Worm (Caenorhabditis elegans) whole organism, L4 larva: Measurements from ENCODE around the gene C56A3.4.
A peak's percentile ranks its signal among the peaks of the same experiment; 100 is the strongest.

Source experiments
- F44E2.7 ChIP-seq: fragments of 200-800 bp; sonication (Bioruptor generic); IDR thresholded peaks from 2 replicates; pipeline ENCODE4 v2.1.2; 2022; ENCODE audit warnings: missing genetic modification characterization, missing compliant biosample characterization
- T20F7.1 ChIP-seq: fragments of 200-800 bp; sonication (Bioruptor generic); optimal IDR thresholded peaks from 2 replicates; lab custom pipeline; 2018; ENCODE audit warnings: mild to moderate bottlenecking, missing genetic modification characterization, missing compliant biosample characterization
- Y105C5A.15 ChIP-seq: fragments of 200-800 bp; sonication (Bioruptor generic); IDR thresholded peaks from 2 replicates; pipeline ENCODE4 v1.3.6; 2022; ENCODE audit warnings: missing genetic modification characterization, missing compliant biosample characterization
- Y5F2A.4 ChIP-seq: fragments of 200-800 bp; sonication (Bioruptor generic); optimal IDR thresholded peaks from 2 replicates; lab custom pipeline; 2018; ENCODE audit warnings: mild to moderate bottlenecking, missing genetic modification characterization, missing compliant biosample characterization
- Y75B8A.6 ChIP-seq: fragments of 200-800 bp; sonication (Bioruptor generic); IDR thresholded peaks from 2 replicates; pipeline ENCODE4 v1.3.6; 2022; ENCODE audit warnings: missing genetic modification reagents, missing genetic modification characterization, missing compliant biosample characterization
- ZK546.5 ChIP-seq, 2 experiments: sonication (generic microtip); optimal IDR thresholded peaks; 2 replicates each; lab custom pipeline; 2017; ENCODE audit warnings: missing biosample characterization in 2 of 2, missing genetic modification characterization in 2 of 2
- attf-4 ChIP-seq: sonication (generic microtip); optimal IDR thresholded peaks from 3 replicates; lab custom pipeline; 2017; ENCODE audit warnings: missing biosample characterization, missing genetic modification characterization
- ceh-62 ChIP-seq: sonication (generic microtip); optimal IDR thresholded peaks from 2 replicates; lab custom pipeline; 2017; ENCODE audit warnings: missing biosample characterization, missing genetic modification characterization
- ceh-82 ChIP-seq: sonication (generic microtip); optimal IDR thresholded peaks from 2 replicates; lab custom pipeline; 2017; ENCODE audit warnings: missing biosample characterization, missing genetic modification characterization
- cey-2 ChIP-seq: sonication (generic microtip); optimal IDR thresholded peaks from 3 replicates; lab custom pipeline; 2017; ENCODE audit warnings: missing genetic modification characterization, mild to moderate bottlenecking, missing compliant biosample characterization, antibody characterized with exemption, borderline replicate concordance; ENCODE audit not compliant: insufficient read depth
- ctbp-1 ChIP-seq: fragments of 200-800 bp; sonication (Bioruptor generic); IDR thresholded peaks from 2 replicates; pipeline ENCODE4 v1.3.6; 2022; ENCODE audit warnings: missing genetic modification reagents, missing genetic modification characterization, missing compliant biosample characterization
- daf-16 ChIP-seq, 3 experiments: sonication (generic microtip); optimal IDR thresholded peaks; 2 replicates each; lab custom pipeline; 2016 to 2017; ENCODE audit warnings: missing genetic modification characterization in 3 of 3, missing genetic modification reagents in 3 of 3, mild to moderate bottlenecking in 2 of 3, missing compliant biosample characterization in 2 of 3, missing biosample characterization in 1 of 3, moderate library complexity in 1 of 3
- daf-19 ChIP-seq: fragments of 200-800 bp; sonication (Bioruptor generic); conservative IDR thresholded peaks from 2 replicates; pipeline ENCODE4 v1.3.6; 2022; ENCODE audit warnings: missing genetic modification characterization, missing compliant biosample characterization
- dmd-6 ChIP-seq: fragments of 200-800 bp; sonication (Bioruptor generic); IDR thresholded peaks from 2 replicates; pipeline ENCODE4 v1.3.6; 2022; ENCODE audit warnings: missing genetic modification reagents, missing genetic modification characterization, missing compliant biosample characterization
- dmd-9 ChIP-seq: fragments of 200-800 bp; sonication (Bioruptor generic); IDR thresholded peaks from 2 replicates; pipeline ENCODE4 v1.3.6; 2022; ENCODE audit warnings: missing genetic modification reagents, missing genetic modification characterization, missing compliant biosample characterization
- dpl-1 ChIP-seq: fragments of 150-350 bp; optimal IDR thresholded peaks from 2 replicates; lab custom pipeline; 2014; ENCODE audit warnings: missing biosample characterization, missing genetic modification reagents, missing genetic modification characterization
- dve-1 ChIP-seq: sonication (generic microtip); optimal IDR thresholded peaks from 2 replicates; lab custom pipeline; 2017; ENCODE audit warnings: antibody characterized with exemption, mild to moderate bottlenecking, missing genetic modification characterization, missing compliant biosample characterization; ENCODE audit not compliant: insufficient read depth
- fos-1 ChIP-seq: fragments of 150-350 bp; optimal IDR thresholded peaks from 2 replicates; lab custom pipeline; 2014; ENCODE audit warnings: missing biosample characterization, missing genetic modification characterization
- hif-1 ChIP-seq, 2 experiments: sonication (generic microtip); optimal IDR thresholded peaks; 2 replicates each; lab custom pipeline; 2016 to 2017; ENCODE audit warnings: missing compliant biosample characterization in 2 of 2, missing genetic modification characterization in 2 of 2, missing genetic modification reagents in 2 of 2, missing genotype in 2 of 2, mild to moderate bottlenecking in 1 of 2
- hlh-11 ChIP-seq: fragments of 200-800 bp; sonication (Bioruptor generic); optimal IDR thresholded peaks from 2 replicates; lab custom pipeline; 2018; ENCODE audit warnings: mild to moderate bottlenecking, missing genetic modification characterization, missing compliant biosample characterization
- lin-13 ChIP-seq: fragments of 150-350 bp; optimal IDR thresholded peaks from 2 replicates; lab custom pipeline; 2014; ENCODE audit warnings: missing biosample characterization, missing genetic modification reagents, missing genetic modification characterization
- lin-15B ChIP-seq: fragments of 150-350 bp; sonication (generic microtip); optimal IDR thresholded peaks from 3 replicates; lab custom pipeline; 2014; ENCODE audit warnings: missing biosample characterization, missing genetic modification characterization
- lir-3 ChIP-seq: sonication (generic microtip); optimal IDR thresholded peaks from 2 replicates; lab custom pipeline; 2016; ENCODE audit warnings: mild to moderate bottlenecking, missing genetic modification characterization, missing compliant biosample characterization
- lsy-2 ChIP-seq, 2 experiments: fragments of 150-350 bp in 1 of 2; sonication (generic microtip) in 1 of 2; optimal IDR thresholded peaks; 2 replicates each; lab custom pipeline; 2014 to 2017; ENCODE audit warnings: missing biosample characterization in 2 of 2, missing genetic modification characterization in 2 of 2
- madf-9 ChIP-seq: fragments of 200-800 bp; sonication (Bioruptor generic); conservative IDR thresholded peaks from 2 replicates; pipeline ENCODE4 v1.3.6; 2022; ENCODE audit warnings: missing genetic modification reagents, missing genetic modification characterization, missing compliant biosample characterization
- mdl-1 ChIP-seq, 2 experiments: fragments of 150-350 bp in 1 of 2; sonication (generic microtip) in 1 of 2; optimal IDR thresholded peaks; 2 replicates each; lab custom pipeline; 2014 to 2017; ENCODE audit warnings: missing biosample characterization in 2 of 2, missing genetic modification characterization in 2 of 2
- mxl-3 ChIP-seq: fragments of 200-800 bp; sonication (Bioruptor generic); optimal IDR thresholded peaks from 2 replicates; lab custom pipeline; 2018; ENCODE audit warnings: mild to moderate bottlenecking, missing genetic modification characterization, missing compliant biosample characterization
- nhr-10 ChIP-seq: fragments of 150-350 bp; optimal IDR thresholded peaks from 2 replicates; lab custom pipeline; 2014; ENCODE audit warnings: missing biosample characterization, missing genetic modification characterization
- nhr-11 ChIP-seq: fragments of 150-350 bp; optimal IDR thresholded peaks from 2 replicates; lab custom pipeline; 2014; ENCODE audit warnings: missing biosample characterization, missing genetic modification characterization
- nhr-111 ChIP-seq: fragments of 200-800 bp; sonication (Bioruptor generic); optimal IDR thresholded peaks from 2 replicates; lab custom pipeline; 2018; ENCODE audit warnings: mild to moderate bottlenecking, missing genetic modification characterization, missing compliant biosample characterization
- nhr-237 ChIP-seq: sonication (generic microtip); optimal IDR thresholded peaks from 2 replicates; lab custom pipeline; 2017; ENCODE audit warnings: missing biosample characterization, missing genetic modification characterization
- nhr-28 ChIP-seq: fragments of 150-350 bp; optimal IDR thresholded peaks from 2 replicates; lab custom pipeline; 2014; ENCODE audit warnings: missing biosample characterization, missing genetic modification characterization
- nhr-41 ChIP-seq: fragments of 200-800 bp; sonication (Bioruptor generic); IDR thresholded peaks from 2 replicates; pipeline ENCODE4 v1.3.6; 2022; ENCODE audit warnings: missing genetic modification reagents, missing genetic modification characterization, missing compliant biosample characterization
- nhr-6 ChIP-seq: fragments of 150-350 bp; optimal IDR thresholded peaks from 2 replicates; lab custom pipeline; 2014; ENCODE audit warnings: missing biosample characterization, missing genetic modification characterization
- nhr-77 ChIP-seq: fragments of 150-350 bp; optimal IDR thresholded peaks from 2 replicates; lab custom pipeline; 2014; ENCODE audit warnings: missing biosample characterization, missing genetic modification characterization
- php-3 ChIP-seq: fragments of 200-800 bp; sonication (Bioruptor generic); IDR thresholded peaks from 2 replicates; pipeline ENCODE4 v1.3.6; 2022; ENCODE audit warnings: missing genetic modification reagents, missing genetic modification characterization, missing compliant biosample characterization
- pqm-1 ChIP-seq: sonication (generic microtip); optimal IDR thresholded peaks from 2 replicates; lab custom pipeline; 2017; ENCODE audit warnings: missing biosample characterization, missing genetic modification characterization
- skn-1 ChIP-seq: fragments of 150-350 bp; optimal IDR thresholded peaks from 2 replicates; lab custom pipeline; 2014; ENCODE audit warnings: missing biosample characterization, missing genetic modification characterization
- snpc-1.2 ChIP-seq: fragments of 200-800 bp; sonication (Bioruptor generic); IDR thresholded peaks from 2 replicates; pipeline ENCODE4 v1.3.6; 2022; ENCODE audit warnings: missing genetic modification reagents, missing genetic modification characterization, missing compliant biosample characterization
- spr-3 ChIP-seq: fragments of 200-800 bp; sonication (Bioruptor generic); optimal IDR thresholded peaks from 2 replicates; lab custom pipeline; 2018; ENCODE audit warnings: mild to moderate bottlenecking, missing genetic modification characterization, missing compliant biosample characterization
- unc-39 ChIP-seq: sonication (generic microtip); optimal IDR thresholded peaks from 2 replicates; lab custom pipeline; 2017; ENCODE audit warnings: missing biosample characterization, missing genetic modification characterization
- unc-62 ChIP-seq, 3 experiments: fragments of 150-350 bp in 1 of 3; sonication (generic microtip); optimal IDR thresholded peaks in 2 of 3; peaks in 1 of 3; 1 replicate in 1 of 3; 2 replicates in 2 of 3; lab custom pipeline; 2014 to 2017; ENCODE audit warnings: missing biosample characterization in 3 of 3, missing genetic modification characterization in 3 of 3, missing genetic modification reagents in 3 of 3, missing genotype in 1 of 3
- zag-1 ChIP-seq: fragments of 150-350 bp; optimal IDR thresholded peaks from 2 replicates; lab custom pipeline; 2014; ENCODE audit warnings: missing biosample characterization, missing genetic modification characterization
- zfp-2 ChIP-seq: sonication (generic microtip); optimal IDR thresholded peaks from 2 replicates; lab custom pipeline; 2016; ENCODE audit warnings: mild to moderate bottlenecking, missing genetic modification characterization, missing compliant biosample characterization
- zip-2 ChIP-seq: fragments of 150-350 bp; optimal IDR thresholded peaks from 2 replicates; lab custom pipeline; 2014; ENCODE audit warnings: missing biosample characterization, missing genetic modification characterization
- ztf-11 ChIP-seq: fragments of 150-350 bp; optimal IDR thresholded peaks from 2 replicates; lab custom pipeline; 2014; ENCODE audit warnings: missing biosample characterization, missing genetic modification characterization
- ztf-7 ChIP-seq: fragments of 150-350 bp; optimal IDR thresholded peaks from 2 replicates; lab custom pipeline; 2014; ENCODE audit warnings: missing biosample characterization, missing genetic modification characterization

Gene C56A3.4

ce11 chrV:13536058-13536579, 15.4 kb downstream of the C56A3.4 start, which contains the start of gene frpr-5:
TSS of gene frpr-5 (minus strand) at chrV:13536108.
- TF ChIP-seq nhr-41 (GFP tag; lab: Robert Waterston, UW) (no peak), F44E2.7 (GFP tag; lab: Robert Waterston, UW) (no peak), Y75B8A.6 (GFP tag; lab: Robert Waterston, UW) (no peak), unc-62 (GFP tag; optimal IDR thresholded peaks at IDR 0.05 in 1 of 2; lab: Kevin White, UChicago) (no peak), unc-62 (tag; optimal IDR thresholded peaks at IDR 0.05; lab: Kevin White, UChicago) (no peak), T20F7.1 (no peak), skn-1 (no peak), mxl-3 (GFP tag; lab: Kevin White, UChicago) (no peak), ztf-7 (tag; lab: Kevin White, UChicago) (no peak)

- TF ChIP-seq nhr-237 (no peak), Y75B8A.6 (GFP tag; lab: Robert Waterston, UW) (no peak), ceh-82 (tag; lab: Kevin White, UChicago) (no peak), unc-39 (tag; lab: Kevin White, UChicago) (no peak), nhr-28 (tag; lab: Kevin White, UChicago) (peak; percentile 21), fos-1 (tag; lab: Kevin White, UChicago) (no peak), dmd-9 (no peak), attf-4 (no peak), dve-1 (tag; lab: Kevin White, UChicago) (peak; percentile 46), Y5F2A.4 (GFP tag; lab: Kevin White, UChicago) (no peak), mdl-1 (tag; optimal IDR thresholded peaks at IDR 0.05; lab: Kevin White, UChicago) (no peak), nhr-41 (GFP tag; lab: Robert Waterston, UW) (no peak), cey-2 (no peak), hlh-11 (tag; lab: Kevin White, UChicago) (no peak), Y105C5A.15 (GFP tag; lab: Robert Waterston, UW) (no peak), ztf-11 (tag; lab: Kevin White, UChicago) (no peak), zfp-2 (tag; lab: Kevin White, UChicago) (no peak), daf-16 (GFP tag; optimal IDR thresholded peaks at IDR 0.05; lab: Kevin White, UChicago) (no peak), daf-16 (tag; optimal IDR thresholded peaks at IDR 0.05; lab: Kevin White, UChicago) (peak; percentile 99)
Observed at ce11 chrV:13532469-13532868, 19.1 kb downstream of the C56A3.4 start.

ce11 chrV:13530698-13531097, 20.9 kb downstream of the C56A3.4 start, which contains the start of gene ttr-44:
TSS of gene ttr-44 (minus strand) at chrV:13530744.
- TF ChIP-seq ceh-62 (tag; lab: Kevin White, UChicago): no peak
- no peak for TF ChIP-seq madf-9 (GFP tag; lab: Robert Waterston, UW)
- TF ChIP-seq Y105C5A.15 (GFP tag; lab: Robert Waterston, UW): no peak
- TF ChIP-seq dpl-1 (GFP tag; lab: Kevin White, UChicago): no peak
- no peak for TF ChIP-seq nhr-111
- TF ChIP-seq nhr-6 (tag; lab: Kevin White, UChicago): peak; percentile 23
- TF ChIP-seq lin-15B (tag; lab: Kevin White, UChicago): no peak
- TF ChIP-seq nhr-10 (tag; lab: Kevin White, UChicago): no peak
- no peak for TF ChIP-seq lsy-2 (tag; optimal IDR thresholded peaks at IDR 0.05; lab: Kevin White, UChicago)
- TF ChIP-seq php-3 (GFP tag; lab: Robert Waterston, UW): 0 out of 2 replicates have a peak, but pooled peaks have one; percentile 40
- peak; percentile 76 for TF ChIP-seq dmd-6 (GFP tag; lab: Robert Waterston, UW)
- TF ChIP-seq zag-1 (tag; lab: Kevin White, UChicago): no peak
- no peak for TF ChIP-seq lir-3
- TF ChIP-seq daf-16 (GFP tag; optimal IDR thresholded peaks at IDR 0.05; lab: Kevin White, UChicago): no peak
- TF ChIP-seq daf-16 (tag; optimal IDR thresholded peaks at IDR 0.05; lab: Kevin White, UChicago): peak; percentile 95
- TF ChIP-seq hif-1 (tag; optimal IDR thresholded peaks at IDR 0.05; lab: Kevin White, UChicago): peak in 1 of 2 experiments; percentile 44
- TF ChIP-seq daf-19 (GFP tag; lab: Robert Waterston, UW): no peak
- TF ChIP-seq T20F7.1: peak; percentile 16
- TF ChIP-seq ZK546.5 (tag; optimal IDR thresholded peaks at IDR 0.05; lab: Kevin White, UChicago): no peak
- peak; percentile 35 for TF ChIP-seq hlh-11 (tag; lab: Kevin White, UChicago)
- TF ChIP-seq pqm-1 (tag; lab: Kevin White, UChicago): peak; percentile 70
- TF ChIP-seq nhr-11 (tag; lab: Kevin White, UChicago): no peak
- TF ChIP-seq zip-2 (tag; lab: Kevin White, UChicago): peak; percentile 29
- peak; percentile 92 for TF ChIP-seq dve-1 (tag; lab: Kevin White, UChicago)
- TF ChIP-seq nhr-28 (tag; lab: Kevin White, UChicago): peak; percentile 72
- no peak for TF ChIP-seq spr-3 (GFP tag; lab: Kevin White, UChicago)
- TF ChIP-seq ctbp-1 (GFP tag; lab: Robert Waterston, UW): no peak
- no peak for TF ChIP-seq lin-13
- peak; percentile 57 for TF ChIP-seq nhr-77
- no peak for TF ChIP-seq snpc-1.2 (GFP tag; lab: Robert Waterston, UW)
